Worm (Caenorhabditis elegans) whole organism, L4 larva: Measurements from ENCODE around the gene bath-36.
A peak's percentile ranks its signal among the peaks of the same experiment; 100 is the strongest.

Source experiments
- Y105C5A.15 ChIP-seq: fragments of 200-800 bp; sonication (Bioruptor generic); IDR thresholded peaks from 2 replicates; pipeline ENCODE4 v1.3.6; 2022; ENCODE audit warnings: missing genetic modification characterization, missing compliant biosample characterization
- ama-1 ChIP-seq: fragments of 150-350 bp; optimal IDR thresholded peaks from 2 replicates; lab custom pipeline; 2014; ENCODE audit warnings: inconsistent platforms, mixed read lengths
- arid-1 ChIP-seq: fragments of 200-800 bp; sonication (Bioruptor generic); conservative IDR thresholded peaks from 2 replicates; pipeline ENCODE4 v1.3.6; 2022; ENCODE audit warnings: missing genetic modification reagents, missing genetic modification characterization, missing compliant biosample characterization
- ceh-20 ChIP-seq: fragments of 200-800 bp; sonication (Bioruptor generic); IDR thresholded peaks from 2 replicates; pipeline ENCODE4 v1.3.6; 2022; ENCODE audit warnings: missing genetic modification reagents, missing genetic modification characterization, missing compliant biosample characterization
- ceh-28 ChIP-seq: fragments of 150-350 bp; optimal IDR thresholded peaks from 2 replicates; lab custom pipeline; 2014; ENCODE audit warnings: missing biosample characterization, missing genetic modification reagents, missing genetic modification characterization
- dmd-9 ChIP-seq: fragments of 200-800 bp; sonication (Bioruptor generic); IDR thresholded peaks from 2 replicates; pipeline ENCODE4 v1.3.6; 2022; ENCODE audit warnings: missing genetic modification reagents, missing genetic modification characterization, missing compliant biosample characterization
- fkh-10 ChIP-seq: fragments of 150-350 bp; optimal IDR thresholded peaks from 2 replicates; lab custom pipeline; 2014; ENCODE audit warnings: missing biosample characterization, missing genetic modification reagents, missing genetic modification characterization
- lin-1 ChIP-seq: fragments of 200-800 bp; sonication (Bioruptor generic); IDR thresholded peaks from 2 replicates; pipeline ENCODE4 v1.3.6; 2022; ENCODE audit warnings: missing genetic modification reagents, missing genetic modification characterization, missing compliant biosample characterization
- nhr-28 ChIP-seq: fragments of 150-350 bp; optimal IDR thresholded peaks from 2 replicates; lab custom pipeline; 2014; ENCODE audit warnings: missing biosample characterization, missing genetic modification characterization
- nhr-76 ChIP-seq: fragments of 150-350 bp; optimal IDR thresholded peaks from 2 replicates; lab custom pipeline; 2014; ENCODE audit warnings: missing biosample characterization, missing genetic modification characterization
- pqm-1 ChIP-seq: sonication (generic microtip); optimal IDR thresholded peaks from 2 replicates; lab custom pipeline; 2017; ENCODE audit warnings: missing biosample characterization, missing genetic modification characterization
- unc-62 ChIP-seq, 3 experiments: fragments of 150-350 bp in 1 of 3; sonication (generic microtip); optimal IDR thresholded peaks in 2 of 3; peaks in 1 of 3; 1 replicate in 1 of 3; 2 replicates in 2 of 3; lab custom pipeline; 2014 to 2017; ENCODE audit warnings: missing biosample characterization in 3 of 3, missing genetic modification characterization in 3 of 3, missing genetic modification reagents in 3 of 3, missing genotype in 1 of 3

ce11 chrV:15187083-15188057 lies at the start of gene bath-36, which contains the start of gene cyn-7:
- 0 out of 2 replicates have a peak, but pooled peaks have one; percentile 28 for TF ChIP-seq arid-1 (GFP tag; lab: Robert Waterston, UW)
- no peak for TF ChIP-seq unc-62 (GFP tag; optimal IDR thresholded peaks at IDR 0.05 in 1 of 2; lab: Kevin White, UChicago)
- TF ChIP-seq unc-62 (tag; optimal IDR thresholded peaks at IDR 0.05; lab: Kevin White, UChicago) = no peak
- peak; percentile 97 for TF ChIP-seq nhr-28
- TF ChIP-seq fkh-10 = peak; percentile 37
- TF ChIP-seq ama-1 (lab: Kevin White, UChicago) = no peak
- TF ChIP-seq dmd-9 (GFP tag; lab: Robert Waterston, UW) = no peak
- no peak for TF ChIP-seq nhr-76 (tag; lab: Kevin White, UChicago)
- TF ChIP-seq ceh-20 = no peak
- no peak for TF ChIP-seq Y105C5A.15 (GFP tag; lab: Robert Waterston, UW)
- TF ChIP-seq pqm-1 (tag; lab: Kevin White, UChicago) = peak; percentile 51
- TF ChIP-seq lin-1 (GFP tag; lab: Robert Waterston, UW) = no peak
- TF ChIP-seq ceh-28 (tag; lab: Kevin White, UChicago) = no peak
